Fruit fly (Drosophila melanogaster) whole organism, embryonic: ENCODE results near the gene CG15143.

Experiments
- ATbp ChIP-seq: fragments of 200-800 bp; sonication (Bioruptor generic); optimal IDR thresholded peaks from 2 replicates; lab custom pipeline; 2017; ENCODE audit warnings: missing biosample characterization, mild to moderate bottlenecking, missing genetic modification characterization, missing genetic modification reagents
- Atf3 ChIP-seq: fragments of 200-800 bp; sonication (Bioruptor generic); optimal IDR thresholded peaks from 3 replicates; lab custom pipeline; 2016; ENCODE audit warnings: missing biosample characterization, missing genetic modification characterization
- CG1024 ChIP-seq: fragments of 200-800 bp; sonication (Bioruptor generic); IDR thresholded peaks from 2 replicates; pipeline ENCODE4 v1.3.6; 2022; ENCODE audit warnings: missing biosample characterization, missing genetic modification characterization
- CG11696 ChIP-seq: fragments of 200-800 bp; sonication (Bioruptor generic); IDR thresholded peaks from 2 replicates; pipeline ENCODE4 v1.3.6; 2022; ENCODE audit warnings: missing biosample characterization, missing genetic modification characterization
- CG12391 ChIP-seq: fragments of 200-800 bp; sonication (Bioruptor generic); optimal IDR thresholded peaks from 3 replicates; lab custom pipeline; 2018; ENCODE audit warnings: missing biosample characterization, mild to moderate bottlenecking, missing genetic modification characterization, moderate library complexity
- CG13123 ChIP-seq: fragments of 200-800 bp; sonication (Bioruptor generic); optimal IDR thresholded peaks from 2 replicates; lab custom pipeline; 2016; ENCODE audit warnings: missing biosample characterization, missing genetic modification characterization
- CG13287 ChIP-seq: fragments of 200-800 bp; sonication (Bioruptor generic); IDR thresholded peaks from 2 replicates; pipeline ENCODE4 v1.3.6; 2022; ENCODE audit warnings: missing biosample characterization, missing genetic modification characterization; ENCODE audit not compliant: partially characterized antibody
- CG13894 ChIP-seq: fragments of 200-800 bp; sonication (Bioruptor generic); optimal IDR thresholded peaks from 3 replicates; lab custom pipeline; 2018; ENCODE audit warnings: missing biosample characterization, mild to moderate bottlenecking, missing genetic modification characterization, moderate library complexity
- CG15073 ChIP-seq: fragments of 200-800 bp; sonication (Bioruptor generic); optimal IDR thresholded peaks from 2 replicates; lab custom pipeline; 2016; ENCODE audit warnings: missing biosample characterization, missing genetic modification characterization
- CG16813 ChIP-seq: fragments of 200-800 bp; sonication (Bioruptor generic); IDR thresholded peaks from 3 replicates; pipeline ENCODE4 v1.3.6; 2022; ENCODE audit warnings: missing biosample characterization, missing genetic modification characterization; ENCODE audit not compliant: partially characterized antibody
- CG17359 ChIP-seq: fragments of 200-800 bp; sonication (Bioruptor generic); optimal IDR thresholded peaks from 3 replicates; lab custom pipeline; 2018; ENCODE audit warnings: missing biosample characterization, mild to moderate bottlenecking, missing genetic modification characterization, moderate library complexity
- CG31388 ChIP-seq: fragments of 200-800 bp; sonication (Bioruptor generic); optimal IDR thresholded peaks from 2 replicates; lab custom pipeline; 2016; ENCODE audit warnings: missing biosample characterization, missing genetic modification characterization
- CG32532 ChIP-seq: fragments of 200-800 bp; sonication (Bioruptor generic); IDR thresholded peaks from 2 replicates; pipeline ENCODE4 v1.3.6; 2022; ENCODE audit warnings: missing biosample characterization, missing genetic modification characterization
- CG3281 ChIP-seq: fragments of 200-800 bp; sonication (Bioruptor generic); optimal IDR thresholded peaks from 3 replicates; lab custom pipeline; 2017; ENCODE audit warnings: missing biosample characterization, mild to moderate bottlenecking, missing genetic modification characterization
- CG3847 ChIP-seq: fragments of 200-800 bp; sonication (Bioruptor generic); IDR thresholded peaks from 2 replicates; pipeline ENCODE4 v1.3.6; 2022; ENCODE audit warnings: missing biosample characterization, missing genetic modification characterization
- CG4328 ChIP-seq: fragments of 200-800 bp; sonication (Bioruptor generic); optimal IDR thresholded peaks from 3 replicates; lab custom pipeline; 2017; ENCODE audit warnings: missing biosample characterization, missing genetic modification reagents, missing genetic modification characterization
- CG4360 ChIP-seq: fragments of 200-800 bp; sonication (Bioruptor generic); IDR thresholded peaks from 2 replicates; pipeline ENCODE4 v1.3.6; 2022; ENCODE audit warnings: missing biosample characterization, missing genetic modification characterization
- CG6272 ChIP-seq: fragments of 200-800 bp; sonication (Bioruptor generic); IDR thresholded peaks from 2 replicates; pipeline ENCODE4 v1.3.6; 2022; ENCODE audit warnings: missing biosample characterization, missing genetic modification characterization
- CG6813 ChIP-seq: fragments of 200-800 bp; sonication (Bioruptor generic); optimal IDR thresholded peaks from 2 replicates; lab custom pipeline; 2017; ENCODE audit warnings: missing biosample characterization, missing genetic modification characterization, mild to moderate bottlenecking, moderate library complexity, missing genetic modification reagents
- CG7928 ChIP-seq: fragments of 200-800 bp; sonication (Bioruptor generic); optimal IDR thresholded peaks from 2 replicates; lab custom pipeline; 2017; ENCODE audit warnings: missing biosample characterization, mild to moderate bottlenecking, missing genetic modification characterization
- CHES-1-like ChIP-seq: fragments of 200-800 bp; sonication (Bioruptor generic); optimal IDR thresholded peaks from 2 replicates; lab custom pipeline; 2016; ENCODE audit warnings: missing biosample characterization, missing genetic modification characterization
- Dbx ChIP-seq: fragments of 200-800 bp; sonication (Bioruptor generic); IDR thresholded peaks from 3 replicates; pipeline ENCODE4 v1.3.6; 2022; ENCODE audit warnings: missing biosample characterization, missing genetic modification characterization
- Doc2 ChIP-seq: fragments of 200-800 bp; sonication (Bioruptor generic); IDR thresholded peaks from 2 replicates; pipeline ENCODE4 v1.3.6; 2022; ENCODE audit warnings: missing biosample characterization, missing genetic modification characterization
- Doc3 ChIP-seq: fragments of 200-800 bp; sonication (Bioruptor generic); IDR thresholded peaks from 3 replicates; pipeline ENCODE4 v1.3.6; 2022; ENCODE audit warnings: missing biosample characterization, missing genetic modification characterization; ENCODE audit not compliant: partially characterized antibody
- E2f1 ChIP-seq: fragments of 200-800 bp; sonication (Bioruptor generic); IDR thresholded peaks from 2 replicates; pipeline ENCODE4 v1.3.6; 2022; ENCODE audit warnings: missing biosample characterization, missing genetic modification characterization
- H2.0 ChIP-seq: fragments of 200-800 bp; sonication (Bioruptor generic); IDR thresholded peaks from 2 replicates; pipeline ENCODE4 v1.3.6; 2022; ENCODE audit warnings: missing biosample characterization, missing genetic modification characterization
- Hr3 ChIP-seq: fragments of 200-800 bp; sonication (Bioruptor generic); optimal IDR thresholded peaks from 3 replicates; lab custom pipeline; 2016; ENCODE audit warnings: missing biosample characterization, missing genetic modification characterization
- Jarid2 ChIP-seq: fragments of 200-800 bp; sonication (Bioruptor generic); optimal IDR thresholded peaks from 3 replicates; lab custom pipeline; 2017; ENCODE audit warnings: mild to moderate bottlenecking, missing biosample characterization, missing genetic modification reagents, missing genetic modification characterization
- Lim3 ChIP-seq: fragments of 200-800 bp; sonication (Bioruptor generic); IDR thresholded peaks from 2 replicates; pipeline ENCODE4 v1.3.6; 2022; ENCODE audit warnings: missing biosample characterization, missing genetic modification characterization
- Mrtf ChIP-seq: fragments of 200-800 bp; sonication (Bioruptor generic); IDR thresholded peaks from 3 replicates; pipeline ENCODE4 v1.3.6; 2022; ENCODE audit warnings: missing biosample characterization, missing genetic modification characterization
- PHDP ChIP-seq: fragments of 200-800 bp; sonication (Bioruptor generic); optimal IDR thresholded peaks from 3 replicates; lab custom pipeline; 2018; ENCODE audit warnings: missing biosample characterization, mild to moderate bottlenecking, missing genetic modification characterization, moderate library complexity
- Poxn ChIP-seq: fragments of 200-800 bp; sonication (Bioruptor generic); IDR thresholded peaks from 2 replicates; pipeline ENCODE4 v1.3.6; 2022; ENCODE audit warnings: missing biosample characterization, missing genetic modification characterization
- Tbp ChIP-seq: fragments of >200 bp; optimal IDR thresholded peaks from 2 replicates; lab custom pipeline; 2018; ENCODE audit warnings: missing biosample characterization, missing genetic modification characterization
- chn ChIP-seq: fragments of 200-800 bp; sonication (Bioruptor generic); optimal IDR thresholded peaks from 2 replicates; lab custom pipeline; 2016; ENCODE audit warnings: missing biosample characterization, missing genetic modification characterization
- ci ChIP-seq: fragments of 200-800 bp; sonication (Bioruptor generic); IDR thresholded peaks from 3 replicates; pipeline ENCODE4 v1.3.6; 2022; ENCODE audit warnings: missing biosample characterization, missing genetic modification characterization
- crol ChIP-seq: fragments of 200-800 bp; sonication (Bioruptor generic); IDR thresholded peaks from 2 replicates; pipeline ENCODE4 v1.3.6; 2022; ENCODE audit warnings: missing biosample characterization, missing genetic modification characterization
- cwo ChIP-seq: fragments of 200-800 bp; sonication (Bioruptor generic); optimal IDR thresholded peaks from 3 replicates; lab custom pipeline; 2017; ENCODE audit warnings: missing biosample characterization, missing genetic modification characterization, mild to moderate bottlenecking, moderate library complexity, missing genetic modification reagents
- dan ChIP-seq: fragments of 200-800 bp; sonication (Bioruptor generic); IDR thresholded peaks from 2 replicates; pipeline ENCODE4 v1.3.6; 2022; ENCODE audit warnings: missing biosample characterization, missing genetic modification characterization
- gcm2 ChIP-seq: fragments of 200-800 bp; sonication (Bioruptor generic); optimal IDR thresholded peaks from 2 replicates; lab custom pipeline; 2016; ENCODE audit warnings: missing biosample characterization, missing genetic modification characterization
- gem ChIP-seq: fragments of 200-800 bp; sonication (Bioruptor generic); optimal IDR thresholded peaks from 2 replicates; lab custom pipeline; 2019; ENCODE audit warnings: missing biosample characterization, mild to moderate bottlenecking, missing genetic modification characterization, moderate library complexity
- gro ChIP-seq: fragments of 200-800 bp; sonication (Bioruptor generic); optimal IDR thresholded peaks from 2 replicates; lab custom pipeline; 2016; ENCODE audit warnings: missing biosample characterization, missing genetic modification characterization
- odd ChIP-seq: fragments of 200-800 bp; sonication (Bioruptor generic); optimal IDR thresholded peaks from 2 replicates; lab custom pipeline; 2017; ENCODE audit warnings: missing biosample characterization, mild to moderate bottlenecking, missing genetic modification characterization
- org-1 ChIP-seq: fragments of 200-800 bp; sonication (Bioruptor generic); optimal IDR thresholded peaks from 2 replicates; lab custom pipeline; 2017; ENCODE audit warnings: missing biosample characterization, missing genetic modification characterization
- phol ChIP-seq: fragments of 200-800 bp; sonication (Bioruptor generic); optimal IDR thresholded peaks from 3 replicates; lab custom pipeline; 2018; ENCODE audit warnings: missing biosample characterization, mild to moderate bottlenecking, missing genetic modification characterization, moderate library complexity
- pzg ChIP-seq: fragments of 200-800 bp; sonication (Bioruptor generic); optimal IDR thresholded peaks from 3 replicates; lab custom pipeline; 2018; ENCODE audit warnings: missing biosample characterization, mild to moderate bottlenecking, missing genetic modification characterization, moderate library complexity
- sens ChIP-seq: fragments of 200-800 bp; sonication (Bioruptor generic); peaks from one replicate; lab custom pipeline; 2016; ENCODE audit warnings: missing biosample characterization, missing genetic modification characterization
- sqz ChIP-seq: fragments of 200-800 bp; sonication (Bioruptor generic); optimal IDR thresholded peaks from 3 replicates; lab custom pipeline; 2018; ENCODE audit warnings: missing biosample characterization, mild to moderate bottlenecking, missing genetic modification characterization
- ssp ChIP-seq: fragments of 200-800 bp; sonication (Bioruptor generic); IDR thresholded peaks from 2 replicates; pipeline ENCODE4 v1.3.6; 2022; ENCODE audit warnings: missing biosample characterization, missing genetic modification characterization
- sug ChIP-seq: fragments of 200-800 bp; optimal IDR thresholded peaks from 2 replicates; lab custom pipeline; 2019; ENCODE audit warnings: missing biosample characterization, mild to moderate bottlenecking, missing genetic modification characterization, moderate library complexity
- zen ChIP-seq: fragments of 200-800 bp; sonication (Bioruptor generic); optimal IDR thresholded peaks from 3 replicates; lab custom pipeline; 2018; ENCODE audit warnings: missing biosample characterization, mild to moderate bottlenecking, missing genetic modification characterization, moderate library complexity

CG15143 gene

DNA sequence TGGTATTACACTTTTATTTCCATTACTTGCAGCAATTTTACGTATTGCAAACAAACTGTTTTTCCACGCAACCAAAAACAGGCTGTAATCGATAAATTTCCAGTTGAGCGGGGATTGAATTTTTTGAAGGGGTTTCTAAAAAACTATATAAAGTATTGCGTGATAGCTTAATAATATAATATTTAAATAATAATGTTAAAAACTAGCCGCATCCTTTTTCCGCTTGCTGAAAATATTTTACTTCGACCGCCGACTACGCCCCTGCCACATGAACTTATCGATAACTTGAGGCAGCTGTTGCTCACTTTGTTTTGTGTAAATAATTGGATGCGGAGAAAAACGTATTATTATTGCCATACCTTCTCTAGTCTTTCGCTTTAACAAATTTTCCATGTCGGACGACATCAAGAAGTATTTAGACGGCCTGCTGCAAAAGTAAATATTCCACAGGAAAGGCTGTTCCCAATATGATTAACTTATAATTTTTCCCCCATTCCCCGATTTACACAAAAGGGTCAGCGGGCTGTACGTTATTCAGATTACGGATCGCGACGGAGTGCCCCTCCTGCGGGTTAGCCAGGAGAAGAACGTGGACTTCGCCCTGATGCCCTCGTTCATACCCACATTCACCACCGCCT, 43.3 kb downstream of the CG15143 start, which contains the start of the genes fws and Lamtor3 (continued):
- TF ChIP-seq CG31388 (GFP tag; lab: Kevin White, UChicago) (peak; percentile 93), zen (tag; lab: Kevin White, UChicago) (peak; percentile 98), chn (GFP tag; lab: Kevin White, UChicago) (peak; percentile 92), PHDP (tag; lab: Kevin White, UChicago) (peak; percentile 99), cwo (GFP tag; lab: Kevin White, UChicago) (peak; percentile 95), Poxn (GFP tag; lab: Robert Waterston, UW) (peak; percentile 97), sqz (GFP tag; lab: Kevin White, UChicago) (peak; percentile 91), phol (peak; percentile 98), ATbp (peak; percentile 98), Doc3 (GFP tag; lab: Robert Waterston, UW) (peak; percentile 53; the same call in 2 of the 3 replicates), ci (peak; percentile 99), CG4360 (GFP tag; lab: Robert Waterston, UW) (peak; percentile 90), Tbp (GFP tag; lab: Kevin White, UChicago) (no peak), CG11696 (GFP tag; lab: Robert Waterston, UW) (peak; percentile 94), gro (GFP tag; lab: Kevin White, UChicago) (peak; percentile 73), crol (GFP tag; lab: Robert Waterston, UW) (peak; percentile 75), E2f1 (peak; percentile 99), CG32532 (GFP tag; lab: Robert Waterston, UW) (peak; percentile 99), CG4328 (GFP tag; lab: Kevin White, UChicago) (peak; percentile 33), CG17359 (peak; percentile 99), H2.0 (peak; percentile 99), Hr3 (GFP tag; lab: Kevin White, UChicago) (peak; percentile 99), CG3847 (GFP tag; lab: Robert Waterston, UW) (peak; percentile 99), CG3281 (peak; percentile 97), ssp (GFP tag; lab: Robert Waterston, UW) (peak; percentile 95), org-1 (GFP tag; lab: Kevin White, UChicago) (peak; percentile 95), gem (tag; lab: Kevin White, UChicago) (peak; percentile 100), CG1024 (peak; percentile 95), sens (GFP tag; lab: Kevin White, UChicago) (peak; percentile 97), sug (peak; percentile 84), CG13894 (tag; lab: Kevin White, UChicago) (peak; percentile 94), CG6272 (GFP tag; lab: Robert Waterston, UW) (peak; percentile 99), CG16813 (GFP tag; lab: Robert Waterston, UW) (peak; percentile 52), Atf3 (GFP tag; lab: Kevin White, UChicago) (peak; percentile 79), CG7928 (GFP tag; lab: Kevin White, UChicago) (peak; percentile 83), odd (GFP tag; lab: Kevin White, UChicago) (peak; percentile 93), CG12391 (tag; lab: Kevin White, UChicago) (peak; percentile 99), Jarid2 (GFP tag; lab: Kevin White, UChicago) (peak; percentile 88), pzg (peak; percentile 41), Doc2 (GFP tag; lab: Robert Waterston, UW) (peak; percentile 95), CG15073 (GFP tag; lab: Kevin White, UChicago) (peak; percentile 79), CG13123 (peak; percentile 88), gcm2 (GFP tag; lab: Kevin White, UChicago) (peak; percentile 85), CG13287 (GFP tag; lab: Robert Waterston, UW) (peak; percentile 78), Dbx (peak; percentile 99), Lim3 (peak; percentile 97), dan (peak; percentile 97), Mrtf (GFP tag; lab: Robert Waterston, UW) (peak; percentile 99), CHES-1-like (GFP tag; lab: Kevin White, UChicago) (peak; percentile 84), CG6813 (GFP tag; lab: Kevin White, UChicago) (peak; percentile 95)
